Fruit fly (Drosophila melanogaster) whole organism, embryonic: Measurements from ENCODE around the gene CG43407.

Source experiments
- Aef1 ChIP-seq: fragments of 200-800 bp; sonication (Bioruptor generic); IDR thresholded peaks from 3 replicates; pipeline ENCODE4 v1.3.6; 2022; ENCODE audit warnings: missing biosample characterization, missing genetic modification characterization
- CG10267 ChIP-seq: fragments of 200-800 bp; sonication (Bioruptor generic); optimal IDR thresholded peaks from 2 replicates; lab custom pipeline; 2018; ENCODE audit warnings: missing biosample characterization, mild to moderate bottlenecking, missing genetic modification characterization, moderate library complexity
- CG13123 ChIP-seq: fragments of 200-800 bp; sonication (Bioruptor generic); optimal IDR thresholded peaks from 2 replicates; lab custom pipeline; 2016; ENCODE audit warnings: missing biosample characterization, missing genetic modification characterization
- CG13775 ChIP-seq: fragments of 200-800 bp; sonication (Bioruptor generic); optimal IDR thresholded peaks from 3 replicates; lab custom pipeline; 2017; ENCODE audit warnings: missing biosample characterization, mild to moderate bottlenecking, missing genetic modification characterization
- CG13894 ChIP-seq: fragments of 200-800 bp; sonication (Bioruptor generic); optimal IDR thresholded peaks from 3 replicates; lab custom pipeline; 2018; ENCODE audit warnings: missing biosample characterization, mild to moderate bottlenecking, missing genetic modification characterization, moderate library complexity
- CG14441 ChIP-seq: fragments of 200-800 bp; sonication (Bioruptor generic); IDR thresholded peaks from 2 replicates; pipeline ENCODE4 v1.3.6; 2022; ENCODE audit warnings: missing biosample characterization, missing genetic modification characterization
- CG17568 ChIP-seq: fragments of 200-800 bp; sonication (Bioruptor generic); optimal IDR thresholded peaks from 2 replicates; lab custom pipeline; 2018; ENCODE audit warnings: missing biosample characterization, mild to moderate bottlenecking, missing genetic modification characterization, moderate library complexity
- CG17612 ChIP-seq: fragments of 200-800 bp; sonication (Bioruptor generic); IDR thresholded peaks from 2 replicates; pipeline ENCODE4 v1.3.6; 2022; ENCODE audit warnings: missing biosample characterization, missing genetic modification characterization
- CG2116 ChIP-seq: fragments of 200-800 bp; sonication (Bioruptor generic); optimal IDR thresholded peaks from 3 replicates; lab custom pipeline; 2018; ENCODE audit warnings: missing biosample characterization, mild to moderate bottlenecking, missing genetic modification characterization
- CG2199 ChIP-seq: fragments of 200-800 bp; sonication (Bioruptor generic); IDR thresholded peaks from 3 replicates; pipeline ENCODE4 v1.3.6; 2022; ENCODE audit warnings: missing biosample characterization, missing genetic modification characterization
- CG2712 ChIP-seq: fragments of 200-800 bp; optimal IDR thresholded peaks from 3 replicates; lab custom pipeline; 2019; ENCODE audit warnings: missing biosample characterization, mild to moderate bottlenecking, missing genetic modification characterization, moderate library complexity
- CG6272 ChIP-seq: fragments of 200-800 bp; sonication (Bioruptor generic); IDR thresholded peaks from 2 replicates; pipeline ENCODE4 v1.3.6; 2022; ENCODE audit warnings: missing biosample characterization, missing genetic modification characterization
- CG6654 ChIP-seq: fragments of 200-800 bp; sonication (Bioruptor generic); optimal IDR thresholded peaks from 2 replicates; lab custom pipeline; 2017; ENCODE audit warnings: missing biosample characterization, mild to moderate bottlenecking, missing genetic modification characterization
- CG6683 ChIP-seq: fragments of 200-800 bp; sonication (Bioruptor generic); optimal IDR thresholded peaks from 2 replicates; lab custom pipeline; 2017; ENCODE audit warnings: missing biosample characterization, mild to moderate bottlenecking, missing genetic modification characterization, missing genetic modification reagents
- CG7271 ChIP-seq: fragments of 200-800 bp; sonication (Bioruptor generic); optimal IDR thresholded peaks from 2 replicates; lab custom pipeline; 2018; ENCODE audit warnings: missing biosample characterization, mild to moderate bottlenecking, missing genetic modification characterization, moderate library complexity
- CG8281 ChIP-seq: fragments of 200-800 bp; sonication (Bioruptor generic); optimal IDR thresholded peaks from 2 replicates; lab custom pipeline; 2018; ENCODE audit warnings: missing biosample characterization, mild to moderate bottlenecking, missing genetic modification characterization, moderate library complexity
- CG9932 ChIP-seq: fragments of 200-800 bp; sonication (Bioruptor generic); IDR thresholded peaks from 2 replicates; pipeline ENCODE4 v1.3.6; 2022; ENCODE audit warnings: missing biosample characterization, missing genetic modification characterization
- CTCF ChIP-seq: fragments of 200-800 bp; sonication (Bioruptor generic); optimal IDR thresholded peaks from 2 replicates; lab custom pipeline; 2017; ENCODE audit warnings: missing biosample characterization, mild to moderate bottlenecking, missing genetic modification characterization, moderate library complexity
- D19B ChIP-seq: fragments of 200-800 bp; sonication (Bioruptor generic); optimal IDR thresholded peaks from 2 replicates; lab custom pipeline; 2017; ENCODE audit warnings: missing biosample characterization, mild to moderate bottlenecking, missing genetic modification characterization
- Dfd ChIP-seq, 2 experiments: fragments of >200 bp; optimal IDR thresholded peaks; 2 replicates each; lab custom pipeline; 2017; ENCODE audit warnings: missing biosample characterization in 2 of 2, missing genetic modification characterization in 2 of 2
- E2f1 ChIP-seq: fragments of 200-800 bp; sonication (Bioruptor generic); IDR thresholded peaks from 2 replicates; pipeline ENCODE4 v1.3.6; 2022; ENCODE audit warnings: missing biosample characterization, missing genetic modification characterization
- Hand ChIP-seq: fragments of 200-800 bp; sonication (Bioruptor generic); optimal IDR thresholded peaks from 2 replicates; lab custom pipeline; 2017; ENCODE audit warnings: mild to moderate bottlenecking, missing biosample characterization, missing genetic modification reagents, missing genetic modification characterization
- Hmx ChIP-seq: fragments of 200-800 bp; sonication (Bioruptor generic); optimal IDR thresholded peaks from 2 replicates; lab custom pipeline; 2016; ENCODE audit warnings: missing biosample characterization, missing genetic modification characterization
- MBD-R2 ChIP-seq: fragments of 200-800 bp; sonication (Bioruptor generic); IDR thresholded peaks from 2 replicates; pipeline ENCODE4 v1.3.6; 2022; ENCODE audit warnings: missing biosample characterization, missing genetic modification characterization
- Max ChIP-seq: fragments of 200-800 bp; sonication (Bioruptor generic); optimal IDR thresholded peaks from 2 replicates; lab custom pipeline; 2016; ENCODE audit warnings: missing biosample characterization, mild to moderate bottlenecking, missing genetic modification characterization
- Med ChIP-seq: fragments of 200-800 bp; sonication (Bioruptor generic); peaks from one replicate; lab custom pipeline; 2016; ENCODE audit warnings: missing biosample characterization, missing genetic modification characterization, mild to moderate bottlenecking, inconsistent platforms, moderate library complexity
- Neu2 ChIP-seq: fragments of 200-800 bp; sonication (Bioruptor generic); optimal IDR thresholded peaks from 3 replicates; lab custom pipeline; 2016; ENCODE audit warnings: missing biosample characterization, missing genetic modification characterization, borderline replicate concordance
- Pdp1 ChIP-seq, 2 experiments: fragments of 200-800 bp; sonication (Bioruptor generic); optimal IDR thresholded peaks; 3 replicates each; lab custom pipeline; 2016; ENCODE audit warnings: missing biosample characterization in 2 of 2, missing genetic modification characterization in 2 of 2, mild to moderate bottlenecking in 1 of 2, moderate library complexity in 1 of 2
- Rx ChIP-seq: fragments of 200-800 bp; sonication (Bioruptor generic); IDR thresholded peaks from 2 replicates; pipeline ENCODE4 v1.3.6; 2022; ENCODE audit warnings: missing biosample characterization, missing genetic modification characterization
- Scr ChIP-seq: fragments of 200-800 bp; sonication (Bioruptor generic); IDR thresholded peaks from 2 replicates; pipeline ENCODE4 v1.3.6; 2022; ENCODE audit warnings: missing biosample characterization, missing genetic modification characterization; ENCODE audit not compliant: partially characterized antibody
- Xrp1 ChIP-seq: fragments of 200-800 bp; sonication (Bioruptor generic); IDR thresholded peaks from 2 replicates; pipeline ENCODE4 v1.3.6; 2022; ENCODE audit warnings: missing biosample characterization, missing genetic modification characterization
- amos ChIP-seq: fragments of 200-800 bp; sonication (Bioruptor generic); IDR thresholded peaks from 2 replicates; pipeline ENCODE4 v1.3.6; 2022; ENCODE audit warnings: missing biosample characterization, missing genetic modification characterization; ENCODE audit not compliant: partially characterized antibody
- fd3F ChIP-seq: fragments of 200-800 bp; sonication (Bioruptor generic); optimal IDR thresholded peaks from 2 replicates; lab custom pipeline; 2018; ENCODE audit warnings: missing biosample characterization, mild to moderate bottlenecking, missing genetic modification characterization, moderate library complexity
- gcm ChIP-seq: fragments of 200-800 bp; sonication (Bioruptor generic); optimal IDR thresholded peaks from 2 replicates; lab custom pipeline; 2019; ENCODE audit warnings: missing biosample characterization, mild to moderate bottlenecking, missing genetic modification characterization, moderate library complexity
- hkb ChIP-seq, 2 experiments: fragments of 200-800 bp in 1 of 2; fragments of >200 bp in 1 of 2; sonication (Bioruptor generic) in 1 of 2; IDR thresholded peaks in 1 of 2; optimal IDR thresholded peaks in 1 of 2; 2 replicates each; pipeline versions ENCODE4 v1.3.6 to Lab custom; 2017 to 2022; ENCODE audit warnings: missing biosample characterization in 1 of 2, missing genetic modification characterization in 1 of 2
- hth ChIP-seq: fragments of >200 bp; optimal IDR thresholded peaks from 2 replicates; lab custom pipeline; 2017; ENCODE audit warnings: inconsistent platforms
- mld ChIP-seq: fragments of 200-800 bp; sonication (Bioruptor generic); IDR thresholded peaks from 3 replicates; pipeline ENCODE4 v1.3.6; 2022; ENCODE audit warnings: missing biosample characterization, missing genetic modification characterization; ENCODE audit not compliant: partially characterized antibody
- pho ChIP-seq: fragments of 200-800 bp; sonication (Bioruptor generic); optimal IDR thresholded peaks from 2 replicates; lab custom pipeline; 2016; ENCODE audit warnings: missing biosample characterization, missing genetic modification characterization
- phol ChIP-seq: fragments of 200-800 bp; sonication (Bioruptor generic); optimal IDR thresholded peaks from 3 replicates; lab custom pipeline; 2018; ENCODE audit warnings: missing biosample characterization, mild to moderate bottlenecking, missing genetic modification characterization, moderate library complexity
- pzg ChIP-seq: fragments of 200-800 bp; sonication (Bioruptor generic); optimal IDR thresholded peaks from 3 replicates; lab custom pipeline; 2018; ENCODE audit warnings: missing biosample characterization, mild to moderate bottlenecking, missing genetic modification characterization, moderate library complexity
- ranshi ChIP-seq: fragments of 200-800 bp; sonication (Bioruptor generic); IDR thresholded peaks from 2 replicates; pipeline ENCODE4 v1.3.6; 2022; ENCODE audit warnings: missing biosample characterization, missing genetic modification characterization
- scrt ChIP-seq: fragments of 200-800 bp; sonication (Bioruptor generic); optimal IDR thresholded peaks from 2 replicates; lab custom pipeline; 2018; ENCODE audit warnings: missing biosample characterization, mild to moderate bottlenecking, missing genetic modification characterization, moderate library complexity
- seq ChIP-seq: fragments of 200-800 bp; sonication (Bioruptor generic); IDR thresholded peaks from 2 replicates; pipeline ENCODE4 v1.3.6; 2022; ENCODE audit warnings: missing biosample characterization, missing genetic modification characterization
- so ChIP-seq: fragments of 200-800 bp; sonication (Bioruptor generic); IDR thresholded peaks from 3 replicates; pipeline ENCODE4 v1.3.6; 2022; ENCODE audit warnings: missing biosample characterization, missing genetic modification characterization
- stwl ChIP-seq: fragments of 200-800 bp; sonication (Bioruptor generic); optimal IDR thresholded peaks from 3 replicates; lab custom pipeline; 2018; ENCODE audit warnings: missing biosample characterization, mild to moderate bottlenecking, missing genetic modification characterization, moderate library complexity
- trem ChIP-seq: fragments of 200-800 bp; optimal IDR thresholded peaks from 3 replicates; lab custom pipeline; 2019; ENCODE audit warnings: missing biosample characterization, mild to moderate bottlenecking, missing genetic modification characterization, moderate library complexity
- unc-4 ChIP-seq: fragments of 200-800 bp; sonication (Bioruptor generic); IDR thresholded peaks from 2 replicates; pipeline ENCODE4 v1.3.6; 2022; ENCODE audit warnings: missing biosample characterization, missing genetic modification characterization; ENCODE audit not compliant: partially characterized antibody
- wdn ChIP-seq: fragments of 200-800 bp; sonication (Bioruptor generic); IDR thresholded peaks from 2 replicates; pipeline ENCODE4 v1.3.6; 2022; ENCODE audit warnings: missing biosample characterization, missing genetic modification characterization

Gene CG43407

dm6 chr3L:19089120-19089519 lies 35.9 kb upstream of the CG43407 start:
- peak; percentile 58 for TF ChIP-seq CG8281
- no peak for TF ChIP-seq Max (GFP tag; lab: Kevin White, UChicago)
- peak; percentile 75 for TF ChIP-seq Med (GFP tag; lab: Kevin White, UChicago)
- TF ChIP-seq CG10267, result no peak
- no peak for TF ChIP-seq MBD-R2 (GFP tag; lab: Robert Waterston, UW)
- peak; percentile 50 for TF ChIP-seq CG13894 (tag; lab: Kevin White, UChicago)
- 0 out of 2 replicates have a peak, but pooled peaks have one; percentile 7 for TF ChIP-seq CG14441 (GFP tag; lab: Robert Waterston, UW)
- TF ChIP-seq CG2199, result 0 out of 3 replicates have a peak, but pooled peaks have one; percentile 17
- TF ChIP-seq pzg, result no peak
- TF ChIP-seq, all 482 proteins: peak for 5

- TF ChIP-seq Xrp1 (GFP tag; lab: Robert Waterston, UW) (peak; percentile 28; the same call in 1 of the 2 replicates), pho (GFP tag; lab: Kevin White, UChicago) (no peak), seq (GFP tag; lab: Robert Waterston, UW) (no peak), wdn (GFP tag; lab: Robert Waterston, UW) (no peak), ranshi (GFP tag; lab: Robert Waterston, UW) (no peak), D19B (GFP tag; lab: Kevin White, UChicago) (no peak), mld (no peak), CG6654 (GFP tag; lab: Kevin White, UChicago) (no peak), CG9932 (no peak; the same call in 1 of the 2 replicates), Hmx (GFP tag; lab: Kevin White, UChicago) (no peak), CG6683 (peak; percentile 39), CG6272 (GFP tag; lab: Robert Waterston, UW) (no peak), hkb (optimal IDR thresholded peaks at IDR 0.05; lab: Kevin White, UChicago) (no peak), hkb (GFP tag; IDR thresholded peaks at IDR 0.05; lab: Robert Waterston, UW) (no peak), CTCF (GFP tag; lab: Kevin White, UChicago) (no peak), CG2116 (GFP tag; lab: Kevin White, UChicago) (no peak), gcm (GFP tag; lab: Kevin White, UChicago) (peak; percentile 46), CG13123 (no peak), amos (GFP tag; lab: Robert Waterston, UW) (0 out of 2 replicates have a peak, but pooled peaks have one; percentile 12), scrt (GFP tag; lab: Kevin White, UChicago) (peak; percentile 17), CG7271 (tag; lab: Kevin White, UChicago) (no peak), Rx (no peak), Hand (GFP tag; lab: Kevin White, UChicago) (peak; percentile 33), fd3F (GFP tag; lab: Kevin White, UChicago) (peak; percentile 2), stwl (tag; lab: Kevin White, UChicago) (no peak), phol (tag; lab: Kevin White, UChicago) (peak; percentile 46), Neu2 (GFP tag; lab: Kevin White, UChicago) (no peak), CG17568 (GFP tag; lab: Kevin White, UChicago) (no peak), unc-4 (GFP tag; lab: Robert Waterston, UW) (no peak), CG2712 (tag; lab: Kevin White, UChicago) (peak; percentile 66), Scr (no peak), Pdp1 (GFP tag; optimal IDR thresholded peaks at IDR 0.05; lab: Kevin White, UChicago) (no peak), E2f1 (GFP tag; lab: Robert Waterston, UW) (no peak), Dfd (GFP tag; optimal IDR thresholded peaks at IDR 0.05; lab: Kevin White, UChicago) (no peak), CG13775 (GFP tag; lab: Kevin White, UChicago) (peak; percentile 44), so (GFP tag; lab: Robert Waterston, UW) (no peak), CG17612 (GFP tag; lab: Robert Waterston, UW) (no peak), hth (no peak), trem (tag; lab: Kevin White, UChicago) (peak; percentile 17), Aef1 (GFP tag; lab: Robert Waterston, UW) (no peak)
Measured at dm6 chr3L:19087369-19088275, 34.4 kb upstream of the CG43407 start.
